Worm (Caenorhabditis elegans): Measurements from ENCODE around the gene F26D11.13.
A peak's percentile ranks its signal among the peaks of the same experiment; 100 is the strongest.

F26D11.13 gene

ce11 chrV:7995878-7996277 lies 41.4 kb upstream of the F26D11.13 start, which contains the start of gene Y97E10AR.2:
Y97E10AR.2 (plus strand) TSS chrV:7996178.
- no peak for TF ChIP-seq ztf-1 (GFP tag; conservative IDR thresholded peaks at IDR 0.05)
- TF ChIP-seq elt-3 (tag; optimal IDR thresholded peaks at IDR 0.05), result no peak
- TF ChIP-seq unc-39 (tag; optimal IDR thresholded peaks at IDR 0.05), result no peak
- TF ChIP-seq ceh-16 (tag; optimal IDR thresholded peaks at IDR 0.05), result no peak
- no peak for TF ChIP-seq ama-1 (optimal IDR thresholded peaks at IDR 0.05)

- TF ChIP-seq mab-5 (tag; optimal IDR thresholded peaks at IDR 0.05) (no peak), skn-1 (tag; optimal IDR thresholded peaks at IDR 0.05) (no peak), nhr-12 (tag; optimal IDR thresholded peaks at IDR 0.05) (no peak), unc-39 (tag; optimal IDR thresholded peaks at IDR 0.05) (no peak), mbf-1 (tag; optimal IDR thresholded peaks at IDR 0.05) (no peak), ceh-82 (tag; optimal IDR thresholded peaks at IDR 0.05) (no peak), nhr-11 (tag; optimal IDR thresholded peaks at IDR 0.05) (no peak), mdl-1 (tag; optimal IDR thresholded peaks at IDR 0.05) (no peak), nhr-21 (tag; optimal IDR thresholded peaks at IDR 0.05) (no peak), fos-1 (tag; optimal IDR thresholded peaks at IDR 0.05) (no peak), R02D3.7 (tag; optimal IDR thresholded peaks at IDR 0.05) (no peak), sma-3 (GFP tag; optimal IDR thresholded peaks at IDR 0.05) (no peak), nhr-6 (tag; optimal IDR thresholded peaks at IDR 0.05) (no peak), crh-2 (tag; optimal IDR thresholded peaks at IDR 0.05) (no peak), snpc-4 (tag; optimal IDR thresholded peaks at IDR 0.05) (no peak), F13H6.1 (tag; optimal IDR thresholded peaks at IDR 0.05) (no peak)
Observed at ce11 chrV:7995165-7995564, 40.7 kb upstream of the F26D11.13 start.

- TF ChIP-seq ztf-11 (tag; optimal IDR thresholded peaks at IDR 0.05) (no peak), mbf-1 (tag; optimal IDR thresholded peaks at IDR 0.05) (no peak), unc-55 (GFP tag; optimal IDR thresholded peaks at IDR 0.05) (no peak), lsy-2 (tag; optimal IDR thresholded peaks at IDR 0.05) (no peak)
Observed at ce11 chrV:7994570-7994969, 40.1 kb upstream of the F26D11.13 start, which contains the start of gene ceh-76. ceh-76 (minus strand) TSS chrV:7994670.

ce11 chrV:7985860-7986259 lies 31.4 kb upstream of the F26D11.13 start, which contains the start of gene Y97E10AL.1:
Y97E10AL.1 (plus strand) TSS chrV:7986160.
- TF ChIP-seq ceh-16 (tag; optimal IDR thresholded peaks at IDR 0.05) (no peak), skn-1 (tag; optimal IDR thresholded peaks at IDR 0.05) (no peak), ztf-4 (tag; optimal IDR thresholded peaks at IDR 0.05) (no peak), snpc-4 (tag; optimal IDR thresholded peaks at IDR 0.05) (no peak), elt-1 (tag; optimal IDR thresholded peaks at IDR 0.05) (no peak)

ce11 chrV:7983381-7984052 lies 29.1 kb upstream of the F26D11.13 start, which contains the start of the genes natb-1 and abhd-12:
natb-1 (minus strand) TSS chrV:7983431.
abhd-12 (plus strand) TSS chrV:7983879.
- TF ChIP-seq mab-5 (tag; optimal IDR thresholded peaks at IDR 0.05) (no peak), nhr-6 (tag; optimal IDR thresholded peaks at IDR 0.05) (no peak), ztf-1 (GFP tag; conservative IDR thresholded peaks at IDR 0.05) (no peak), lsy-2 (tag; optimal IDR thresholded peaks at IDR 0.05) (peak; percentile 84 to 96), mbf-1 (tag; optimal IDR thresholded peaks at IDR 0.05) (no peak), dmd-4 (tag; optimal IDR thresholded peaks at IDR 0.05) (no peak), ZK546.5 (tag; optimal IDR thresholded peaks at IDR 0.05) (no peak), ceh-82 (tag; optimal IDR thresholded peaks at IDR 0.05) (no peak), sem-4 (tag; optimal IDR thresholded peaks at IDR 0.05) (no peak), sma-3 (GFP tag; optimal IDR thresholded peaks at IDR 0.05) (no peak), nhr-77 (tag; optimal IDR thresholded peaks at IDR 0.05) (no peak), R02D3.7 (tag; optimal IDR thresholded peaks at IDR 0.05) (no peak), lin-13 (GFP tag; optimal IDR thresholded peaks at IDR 0.05) (no peak), snpc-4 (tag; optimal IDR thresholded peaks at IDR 0.05) (no peak), nhr-12 (tag; optimal IDR thresholded peaks at IDR 0.05) (no peak), skn-1 (tag; optimal IDR thresholded peaks at IDR 0.05) (no peak), zag-1 (tag; optimal IDR thresholded peaks at IDR 0.05) (no peak), aly-2 (tag; optimal IDR thresholded peaks at IDR 0.05) (no peak), elt-3 (tag; optimal IDR thresholded peaks at IDR 0.05) (no peak), nhr-129 (tag; optimal IDR thresholded peaks at IDR 0.05) (peak; percentile 45), C34F6.9 (tag; optimal IDR thresholded peaks at IDR 0.05) (peak; percentile 75), mdl-1 (tag; optimal IDR thresholded peaks at IDR 0.05) (no peak), nhr-23 (tag; optimal IDR thresholded peaks at IDR 0.05) (no peak), Y55F3AM.14 (GFP tag; optimal IDR thresholded peaks at IDR 0.05) (no peak), lin-39 (tag; optimal IDR thresholded peaks at IDR 0.05) (no peak), ama-1 (optimal IDR thresholded peaks at IDR 0.05) (no peak), unc-39 (tag; optimal IDR thresholded peaks at IDR 0.05) (no peak), nhr-237 (tag; optimal IDR thresholded peaks at IDR 0.05) (no peak), ceh-16 (tag; optimal IDR thresholded peaks at IDR 0.05) (no peak), ztf-11 (tag; optimal IDR thresholded peaks at IDR 0.05) (no peak), egl-27 (tag; optimal IDR thresholded peaks at IDR 0.05) (no peak), unc-62 (GFP tag; optimal IDR thresholded peaks at IDR 0.05) (no peak), nhr-10 (tag; optimal IDR thresholded peaks at IDR 0.05) (no peak), crh-2 (tag; optimal IDR thresholded peaks at IDR 0.05) (peak; percentile 12), sma-9 (GFP tag; optimal IDR thresholded peaks at IDR 0.05) (no peak), sma-9 (tag; optimal IDR thresholded peaks at IDR 0.05) (no peak)
